Fruit fly (Drosophila melanogaster): ENCODE results near the gene CG33764.

The CG33764 gene

dm6 chr3L:4242428-4242827 lies 24.9 kb downstream of the CG33764 start, which contains the start of gene pav (continued):
- TF ChIP-seq Nf-YC (tag; optimal IDR thresholded peaks at IDR 0.05) (no peak), CG15514 (GFP tag; optimal IDR thresholded peaks at IDR 0.05) (peak; percentile 58), row (GFP tag; IDR thresholded peaks at IDR 0.05) (peak; percentile 82), CG32772 (GFP tag; IDR thresholded peaks at IDR 0.05) (0 out of 2 replicates have a peak, but pooled peaks have one; percentile 27), CG9727 (GFP tag; optimal IDR thresholded peaks at IDR 0.05) (peak; percentile 10), ssp (GFP tag; IDR thresholded peaks at IDR 0.05) (no peak), tin (GFP tag; optimal IDR thresholded peaks at IDR 0.05) (peak; percentile 28), CG11247 (GFP tag; IDR thresholded peaks at IDR 0.05) (no peak), en (GFP tag; optimal IDR thresholded peaks at IDR 0.05) (no peak), ind (GFP tag; optimal IDR thresholded peaks at IDR 0.05) (peak; percentile 31), CG7372 (GFP tag; IDR thresholded peaks at IDR 0.05) (peak; percentile 58), lmd (GFP tag; IDR thresholded peaks at IDR 0.05) (peak; percentile 58), CG11695 (GFP tag; IDR thresholded peaks at IDR 0.05) (peak; percentile 80), Chrac-16 (GFP tag; optimal IDR thresholded peaks at IDR 0.05) (peak; percentile 14), CG14441 (GFP tag; IDR thresholded peaks at IDR 0.05) (peak; percentile 55), CG12155 (GFP tag; optimal IDR thresholded peaks at IDR 0.05) (peak; percentile 19), HHEX (GFP tag; optimal IDR thresholded peaks at IDR 0.05) (no peak), NFAT (GFP tag; IDR thresholded peaks at IDR 0.05) (peak; percentile 19; the same call in 1 of the 2 replicates), CG7745 (tag; optimal IDR thresholded peaks at IDR 0.05) (no peak), CG2116 (GFP tag; optimal IDR thresholded peaks at IDR 0.05) (peak; percentile 4), CG14667 (GFP tag; IDR thresholded peaks at IDR 0.05) (peak; percentile 4; the same call in 1 of the 2 replicates), dpn (GFP tag; optimal IDR thresholded peaks at IDR 0.05) (peak in 1 of 2 experiments; percentile 55), Dp (GFP tag; optimal IDR thresholded peaks at IDR 0.05) (peak; percentile 92), CG6689 (GFP tag; IDR thresholded peaks at IDR 0.05) (peak; percentile 4; the same call in 1 of the 2 replicates), CG9797 (GFP tag; optimal IDR thresholded peaks at IDR 0.05) (peak; percentile 79), pzg (GFP tag; optimal IDR thresholded peaks at IDR 0.05) (peak; percentile 77), CG10462 (GFP tag; optimal IDR thresholded peaks at IDR 0.05) (no peak), BEAF-32 (GFP tag; optimal IDR thresholded peaks at IDR 0.05) (peak; percentile 47), CG1832 (GFP tag; optimal IDR thresholded peaks at IDR 0.05) (no peak), Hr3 (GFP tag; optimal IDR thresholded peaks at IDR 0.05) (peak; percentile 18), CG6791 (GFP tag; IDR thresholded peaks at IDR 0.05; ENCODE audit: partially characterized antibody) (no peak), dm (GFP tag; optimal IDR thresholded peaks at IDR 0.05) (peak; percentile 51), Taf1 (GFP tag; IDR thresholded peaks at IDR 0.05) (peak; percentile 39; the same call in 1 of the 2 replicates), CG12391 (tag; optimal IDR thresholded peaks at IDR 0.05) (peak; percentile 73), so (GFP tag; IDR thresholded peaks at IDR 0.05) (peak; percentile 47; the same call in 1 of the 3 replicates), Ets97D (GFP tag; optimal IDR thresholded peaks at IDR 0.05) (peak; percentile 42), Dip3 (GFP tag; optimal IDR thresholded peaks at IDR 0.05) (no peak), Xrp1 (GFP tag; IDR thresholded peaks at IDR 0.05) (peak; percentile 59; the same call in 1 of the 2 replicates), CG6272 (GFP tag; IDR thresholded peaks at IDR 0.05) (no peak), Myb (GFP tag; optimal IDR thresholded peaks at IDR 0.05) (peak; percentile 39), CG4424 (GFP tag; optimal IDR thresholded peaks at IDR 0.05) (no peak), ase (GFP tag; IDR thresholded peaks at IDR 0.05) (peak; percentile 38; the same call in 1 of the 3 replicates), CG34422 (GFP tag; IDR thresholded peaks at IDR 0.05) (0 out of 3 replicates have a peak, but pooled peaks have one; percentile 29), prd (optimal IDR thresholded peaks at IDR 0.05) (no peak), prd (GFP tag; IDR thresholded peaks at IDR 0.05) (peak; percentile 67), CG9932 (GFP tag; IDR thresholded peaks at IDR 0.05) (peak; percentile 53), CG1024 (GFP tag; IDR thresholded peaks at IDR 0.05) (0 out of 2 replicates have a peak, but pooled peaks have one; percentile 18), Drgx (GFP tag; IDR thresholded peaks at IDR 0.05) (peak; percentile 54), CG12104 (GFP tag; optimal IDR thresholded peaks at IDR 0.05) (peak; percentile 18), hkb (optimal IDR thresholded peaks at IDR 0.05) (no peak), hkb (GFP tag; IDR thresholded peaks at IDR 0.05) (peak; percentile 65), stc (GFP tag; IDR thresholded peaks at IDR 0.05) (peak; percentile 72)
